Worm (Caenorhabditis elegans) whole organism, midembryonic: ENCODE data around the gene abhd-5.2.

Experiments
- cog-1 ChIP-seq: sonication (generic microtip); optimal IDR thresholded peaks from 2 replicates; lab custom pipeline; 2016; ENCODE audit warnings: missing genetic modification characterization, missing compliant biosample characterization
- klf-2 ChIP-seq: fragments of 200-800 bp; sonication (Bioruptor generic); conservative IDR thresholded peaks from 2 replicates; pipeline ENCODE4 v1.3.6; 2022; ENCODE audit warnings: missing genetic modification reagents, missing genetic modification characterization, missing compliant biosample characterization
- ref-1 ChIP-seq: fragments of 200-800 bp; sonication (Bioruptor generic); conservative IDR thresholded peaks from 2 replicates; pipeline ENCODE4 v1.3.6; 2022; ENCODE audit warnings: missing genetic modification reagents, missing genetic modification characterization, missing compliant biosample characterization
- ztf-23 ChIP-seq: fragments of 200-800 bp; sonication (Bioruptor generic); IDR thresholded peaks from 2 replicates; pipeline ENCODE4 v1.3.6; 2022; ENCODE audit warnings: missing genetic modification reagents, missing genetic modification characterization, missing compliant biosample characterization

DNA sequence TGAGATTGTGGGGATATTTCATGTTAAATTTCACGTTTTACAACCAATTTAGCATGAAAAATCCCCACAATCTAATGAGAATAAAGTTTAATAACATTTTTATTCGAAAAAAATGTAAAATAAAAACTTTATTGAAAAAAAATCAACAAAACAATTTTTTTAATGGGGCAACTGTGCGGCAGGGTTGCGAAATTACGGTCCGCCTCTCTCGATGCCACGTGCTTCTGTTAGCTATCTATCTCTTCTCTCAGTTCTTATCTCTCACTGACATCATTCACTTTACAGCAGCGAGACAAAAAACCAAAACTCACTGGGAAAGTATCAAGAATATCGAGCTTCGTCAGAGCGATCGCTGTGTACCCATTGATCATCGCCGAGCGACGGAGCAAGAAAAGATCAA is 23.9 kb upstream of the abhd-5.2 start:
- no peak for TF ChIP-seq ref-1
- TF ChIP-seq ztf-23, result no peak
- TF ChIP-seq klf-2, result no peak
- TF ChIP-seq cog-1, result no peak
